Worm (Caenorhabditis elegans) whole organism, L4/young adult: ENCODE data around the gene sel-15.

Source experiments
- W03F9.2 ChIP-seq: fragments of 150-350 bp; optimal IDR thresholded peaks from 2 replicates; lab custom pipeline; 2014; ENCODE audit warnings: missing biosample characterization, missing genetic modification characterization
- dao-5 ChIP-seq: sonication (generic microtip); optimal IDR thresholded peaks from 2 replicates; lab custom pipeline; 2016; ENCODE audit warnings: missing genotype, missing genetic modification characterization, moderate library complexity, missing compliant biosample characterization
- him-1 ChIP-seq: sonication (generic microtip); optimal IDR thresholded peaks from 2 replicates; lab custom pipeline; 2016; ENCODE audit warnings: missing genotype, missing genetic modification reagents, missing genetic modification characterization, missing compliant biosample characterization

- TF ChIP-seq W03F9.2 (tag; lab: Kevin White, UChicago), result no peak
- TF ChIP-seq him-1 (tag; lab: Kevin White, UChicago), result no peak
- no peak for TF ChIP-seq dao-5
Measured at ce11 chrIII:675822-676221, 20.4 kb downstream of the sel-15 start, which contains the start of gene grk-2.
